Worm (Caenorhabditis elegans) whole organism, early embryonic: ENCODE results near the gene esyt-2.

ENCODE experiments used
- F13C5.2 ChIP-seq: sonication (generic microtip); optimal IDR thresholded peaks from 2 replicates; lab custom pipeline; 2017; ENCODE audit warnings: mild to moderate bottlenecking, missing genetic modification characterization, inconsistent platforms, missing compliant biosample characterization
- aly-1 ChIP-seq: sonication (generic microtip); optimal IDR thresholded peaks from 2 replicates; lab custom pipeline; 2016; ENCODE audit warnings: missing genetic modification characterization, missing compliant biosample characterization
- ama-1 ChIP-seq: fragments of 150-350 bp; optimal IDR thresholded peaks from 2 replicates; lab custom pipeline; 2014
- ceh-13 ChIP-seq: fragments of 200-800 bp; sonication (Bioruptor generic); optimal IDR thresholded peaks from 2 replicates; lab custom pipeline; 2018; ENCODE audit warnings: mild to moderate bottlenecking, missing genetic modification characterization, missing compliant biosample characterization
- hmbx-1 ChIP-seq: sonication (generic microtip); optimal IDR thresholded peaks from 2 replicates; lab custom pipeline; 2016; ENCODE audit warnings: mild to moderate bottlenecking, missing genetic modification characterization, missing compliant biosample characterization
- hnd-1 ChIP-seq: sonication (generic microtip); optimal IDR thresholded peaks from 2 replicates; lab custom pipeline; 2016; ENCODE audit warnings: missing genetic modification characterization, missing compliant biosample characterization
- pes-1 ChIP-seq: fragments of 200-800 bp; sonication (Bioruptor generic); IDR thresholded peaks from 2 replicates; pipeline ENCODE4 v1.3.6; 2022; ENCODE audit warnings: missing genetic modification reagents, missing genetic modification characterization, missing compliant biosample characterization
- tra-4 ChIP-seq: sonication (generic microtip); optimal IDR thresholded peaks from 2 replicates; lab custom pipeline; 2017; ENCODE audit warnings: missing genetic modification characterization, missing compliant biosample characterization

DNA sequence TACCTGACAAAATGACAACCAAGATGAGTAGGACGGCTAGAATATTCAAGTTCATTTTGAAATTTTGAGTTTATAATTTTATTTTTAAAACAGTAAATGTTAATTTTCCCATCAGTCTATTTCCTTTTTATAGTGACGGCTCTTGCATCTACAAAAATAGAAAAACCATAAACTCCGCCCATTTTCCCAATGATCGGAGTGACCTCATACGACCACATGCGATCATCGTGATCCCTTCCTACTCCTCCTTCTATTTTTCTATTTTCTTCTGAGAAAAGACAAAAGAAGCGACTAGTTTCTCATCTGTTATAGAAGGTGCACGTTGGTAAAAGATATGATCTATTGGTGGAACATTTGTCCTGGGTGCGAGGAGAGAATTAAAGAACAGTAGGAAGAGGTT is 15.3 kb downstream of the esyt-2 start, which contains the start of gene C23G10.11:
- no peak for TF ChIP-seq ama-1 (lab: Kevin White, UChicago)
- TF ChIP-seq pes-1 (GFP tag; lab: Robert Waterston, UW) = no peak
- no peak for TF ChIP-seq tra-4 (tag; lab: Kevin White, UChicago)
- TF ChIP-seq hmbx-1 (tag; lab: Kevin White, UChicago) = no peak
- TF ChIP-seq F13C5.2 (tag; lab: Kevin White, UChicago) = no peak
- no peak for TF ChIP-seq aly-1 (tag; lab: Kevin White, UChicago)
- no peak for TF ChIP-seq ceh-13 (GFP tag; lab: Kevin White, UChicago)
- no peak for TF ChIP-seq hnd-1
